Worm (Caenorhabditis elegans) whole organism, mixed stage, embryonic: ENCODE data around the gene F44E5.4.

Source experiments
- elt-3 ChIP-seq: fragments of 150-350 bp; optimal IDR thresholded peaks from 2 replicates; lab custom pipeline; 2014; ENCODE audit warnings: missing biosample characterization, missing genetic modification characterization
- flh-1 ChIP-seq: fragments of 200-800 bp; sonication (Bioruptor generic); optimal IDR thresholded peaks from 2 replicates; lab custom pipeline; 2018; ENCODE audit warnings: mild to moderate bottlenecking, missing genetic modification characterization, moderate library complexity, missing compliant biosample characterization
- lsy-2 ChIP-seq: fragments of 150-350 bp; optimal IDR thresholded peaks from 2 replicates; lab custom pipeline; 2014; ENCODE audit warnings: missing biosample characterization, missing genetic modification characterization
- mep-1 ChIP-seq: fragments of 150-350 bp; optimal IDR thresholded peaks from 2 replicates; lab custom pipeline; 2017; ENCODE audit warnings: missing biosample characterization, missing genetic modification reagents, missing genetic modification characterization, inconsistent platforms
- nhr-12 ChIP-seq: fragments of 150-350 bp; optimal IDR thresholded peaks from 2 replicates; lab custom pipeline; 2014; ENCODE audit warnings: missing biosample characterization, missing genetic modification characterization
- nhr-76 ChIP-seq: sonication (generic microtip); optimal IDR thresholded peaks from 2 replicates; lab custom pipeline; 2017; ENCODE audit warnings: missing biosample characterization, missing genetic modification characterization
- ztf-11 ChIP-seq: fragments of 150-350 bp; optimal IDR thresholded peaks from 2 replicates; lab custom pipeline; 2014; ENCODE audit warnings: missing biosample characterization, missing genetic modification characterization

DNA sequence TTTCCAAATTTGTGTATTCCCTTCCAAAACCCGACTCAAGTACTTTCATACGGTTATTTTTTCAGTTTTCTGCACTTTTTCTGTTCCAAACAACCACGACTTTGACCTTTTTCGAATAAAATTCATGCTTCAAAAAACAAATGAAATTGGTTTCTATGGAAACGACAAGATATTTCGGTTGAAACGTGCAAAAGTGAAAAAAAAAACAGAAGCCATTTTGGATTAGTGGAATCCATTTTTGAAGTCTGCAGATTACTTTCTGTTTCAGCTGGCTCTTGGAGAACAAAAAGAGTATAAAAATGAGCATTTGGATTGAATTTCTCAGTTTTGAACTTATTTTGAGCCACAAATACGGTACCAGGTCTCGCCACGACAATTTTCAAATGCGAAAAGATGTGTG lies 36.9 kb downstream of the F44E5.4 start:
- no peak for TF ChIP-seq nhr-76
- no peak for TF ChIP-seq ztf-11 (tag; lab: Kevin White, UChicago)
- TF ChIP-seq elt-3 (tag; lab: Kevin White, UChicago): no peak
- no peak for TF ChIP-seq flh-1 (GFP tag; lab: Kevin White, UChicago)
- TF ChIP-seq nhr-12: no peak
- no peak for TF ChIP-seq mep-1 (tag; lab: Kevin White, UChicago)
- TF ChIP-seq lsy-2: no peak
